Worm (Caenorhabditis elegans) whole organism, L4 larva: ENCODE data around the gene dlc-4.

Experiments
- F10B5.3 ChIP-seq: sonication (generic microtip); optimal IDR thresholded peaks from 2 replicates; lab custom pipeline; 2016; ENCODE audit warnings: mild to moderate bottlenecking, missing genetic modification characterization, missing compliant biosample characterization
- F44E2.7 ChIP-seq: fragments of 200-800 bp; sonication (Bioruptor generic); IDR thresholded peaks from 2 replicates; pipeline ENCODE4 v2.1.2; 2022; ENCODE audit warnings: missing genetic modification characterization, missing compliant biosample characterization
- T26A8.4 ChIP-seq: fragments of 200-800 bp; sonication (Bioruptor generic); IDR thresholded peaks from 2 replicates; pipeline ENCODE4 v1.3.6; 2022; ENCODE audit warnings: missing genetic modification characterization, missing compliant biosample characterization
- ZK546.5 ChIP-seq, 2 experiments: sonication (generic microtip); optimal IDR thresholded peaks; 2 replicates each; lab custom pipeline; 2017; ENCODE audit warnings: missing biosample characterization in 2 of 2, missing genetic modification characterization in 2 of 2
- aha-1 ChIP-seq: fragments of 150-350 bp; peaks from one replicate; lab custom pipeline; 2014; ENCODE audit warnings: missing biosample characterization, missing genetic modification characterization
- aly-2 ChIP-seq: sonication (generic microtip); optimal IDR thresholded peaks from 2 replicates; lab custom pipeline; 2018; ENCODE audit warnings: missing biosample characterization, missing genetic modification characterization
- ama-1 ChIP-seq: fragments of 150-350 bp; optimal IDR thresholded peaks from 2 replicates; lab custom pipeline; 2014; ENCODE audit warnings: inconsistent platforms, mixed read lengths
- arid-1 ChIP-seq: fragments of 200-800 bp; sonication (Bioruptor generic); conservative IDR thresholded peaks from 2 replicates; pipeline ENCODE4 v1.3.6; 2022; ENCODE audit warnings: missing genetic modification reagents, missing genetic modification characterization, missing compliant biosample characterization
- ceh-28 ChIP-seq: fragments of 150-350 bp; optimal IDR thresholded peaks from 2 replicates; lab custom pipeline; 2014; ENCODE audit warnings: missing biosample characterization, missing genetic modification reagents, missing genetic modification characterization
- ceh-44 ChIP-seq: fragments of 200-800 bp; sonication (Bioruptor generic); IDR thresholded peaks from 2 replicates; pipeline ENCODE4 v1.3.6; 2022; ENCODE audit warnings: missing genetic modification reagents, missing genetic modification characterization, missing compliant biosample characterization
- cey-2 ChIP-seq: sonication (generic microtip); optimal IDR thresholded peaks from 3 replicates; lab custom pipeline; 2017; ENCODE audit warnings: missing genetic modification characterization, mild to moderate bottlenecking, missing compliant biosample characterization, antibody characterized with exemption, borderline replicate concordance; ENCODE audit not compliant: insufficient read depth
- ctbp-1 ChIP-seq: fragments of 200-800 bp; sonication (Bioruptor generic); IDR thresholded peaks from 2 replicates; pipeline ENCODE4 v1.3.6; 2022; ENCODE audit warnings: missing genetic modification reagents, missing genetic modification characterization, missing compliant biosample characterization
- daf-16 ChIP-seq, 3 experiments: sonication (generic microtip); optimal IDR thresholded peaks; 2 replicates each; lab custom pipeline; 2016 to 2017; ENCODE audit warnings: missing genetic modification characterization in 3 of 3, missing genetic modification reagents in 3 of 3, mild to moderate bottlenecking in 2 of 3, missing compliant biosample characterization in 2 of 3, missing biosample characterization in 1 of 3, moderate library complexity in 1 of 3
- daf-8 ChIP-seq: fragments of 200-800 bp; sonication (Bioruptor generic); IDR thresholded peaks from 2 replicates; pipeline ENCODE4 v1.3.6; 2022; ENCODE audit warnings: missing genetic modification characterization, missing compliant biosample characterization
- dmd-6 ChIP-seq: fragments of 200-800 bp; sonication (Bioruptor generic); IDR thresholded peaks from 2 replicates; pipeline ENCODE4 v1.3.6; 2022; ENCODE audit warnings: missing genetic modification reagents, missing genetic modification characterization, missing compliant biosample characterization
- duxl-1 ChIP-seq: sonication (generic microtip); optimal IDR thresholded peaks from 2 replicates; lab custom pipeline; 2016; ENCODE audit warnings: mild to moderate bottlenecking, missing genetic modification characterization, moderate library complexity, missing compliant biosample characterization; ENCODE audit not compliant: poor library complexity
- egl-43 ChIP-seq: fragments of 200-800 bp; sonication (Bioruptor generic); IDR thresholded peaks from 2 replicates; pipeline ENCODE4 v1.3.6; 2022; ENCODE audit warnings: missing genetic modification reagents, missing genetic modification characterization, missing compliant biosample characterization
- fos-1 ChIP-seq: fragments of 150-350 bp; optimal IDR thresholded peaks from 2 replicates; lab custom pipeline; 2014; ENCODE audit warnings: missing biosample characterization, missing genetic modification characterization
- gei-8 ChIP-seq: fragments of 200-800 bp; sonication (Bioruptor generic); optimal IDR thresholded peaks from 2 replicates; lab custom pipeline; 2018; ENCODE audit warnings: mild to moderate bottlenecking, missing genetic modification characterization, missing compliant biosample characterization
- hlh-11 ChIP-seq: fragments of 200-800 bp; sonication (Bioruptor generic); optimal IDR thresholded peaks from 2 replicates; lab custom pipeline; 2018; ENCODE audit warnings: mild to moderate bottlenecking, missing genetic modification characterization, missing compliant biosample characterization
- hlh-30 ChIP-seq: sonication (generic microtip); optimal IDR thresholded peaks from 2 replicates; lab custom pipeline; 2017; ENCODE audit warnings: antibody characterized with exemption, mild to moderate bottlenecking, missing genetic modification characterization, missing compliant biosample characterization; ENCODE audit not compliant: insufficient read depth
- hmg-1.1 ChIP-seq: fragments of 200-800 bp; sonication (Bioruptor generic); IDR thresholded peaks from 2 replicates; pipeline ENCODE4 v1.3.6; 2022; ENCODE audit warnings: missing genetic modification reagents, missing genetic modification characterization, missing compliant biosample characterization
- lin-13 ChIP-seq: fragments of 150-350 bp; optimal IDR thresholded peaks from 2 replicates; lab custom pipeline; 2014; ENCODE audit warnings: missing biosample characterization, missing genetic modification reagents, missing genetic modification characterization
- lin-15B ChIP-seq: fragments of 150-350 bp; sonication (generic microtip); optimal IDR thresholded peaks from 3 replicates; lab custom pipeline; 2014; ENCODE audit warnings: missing biosample characterization, missing genetic modification characterization
- lin-39 ChIP-seq: fragments of 150-350 bp; optimal IDR thresholded peaks from 2 replicates; lab custom pipeline; 2014; ENCODE audit warnings: missing biosample characterization, missing genetic modification reagents, missing genetic modification characterization
- lsy-2 ChIP-seq, 2 experiments: fragments of 150-350 bp in 1 of 2; sonication (generic microtip) in 1 of 2; optimal IDR thresholded peaks; 2 replicates each; lab custom pipeline; 2014 to 2017; ENCODE audit warnings: missing biosample characterization in 2 of 2, missing genetic modification characterization in 2 of 2
- madf-5 ChIP-seq, 2 experiments: fragments of 200-800 bp; sonication (Bioruptor generic); IDR thresholded peaks; 2 replicates each; pipeline ENCODE4 v1.3.6; 2022; ENCODE audit warnings: missing compliant biosample characterization in 2 of 2, missing genetic modification characterization in 2 of 2
- madf-9 ChIP-seq: fragments of 200-800 bp; sonication (Bioruptor generic); conservative IDR thresholded peaks from 2 replicates; pipeline ENCODE4 v1.3.6; 2022; ENCODE audit warnings: missing genetic modification reagents, missing genetic modification characterization, missing compliant biosample characterization
- mdl-1 ChIP-seq, 2 experiments: fragments of 150-350 bp in 1 of 2; sonication (generic microtip) in 1 of 2; optimal IDR thresholded peaks; 2 replicates each; lab custom pipeline; 2014 to 2017; ENCODE audit warnings: missing biosample characterization in 2 of 2, missing genetic modification characterization in 2 of 2
- mdt-29 ChIP-seq: fragments of 200-800 bp; sonication (Bioruptor generic); IDR thresholded peaks from 2 replicates; pipeline ENCODE4 v1.3.6; 2022; ENCODE audit warnings: missing genetic modification reagents, missing genetic modification characterization, missing compliant biosample characterization
- mep-1 ChIP-seq: fragments of 150-350 bp; sonication (generic microtip); optimal IDR thresholded peaks from 3 replicates; lab custom pipeline; 2014; ENCODE audit warnings: missing biosample characterization, missing genetic modification characterization
- mes-2 ChIP-seq: sonication (generic microtip); optimal IDR thresholded peaks from 2 replicates; lab custom pipeline; 2016; ENCODE audit warnings: missing genotype, mild to moderate bottlenecking, missing genetic modification characterization, missing compliant biosample characterization; ENCODE audit not compliant: poor library complexity, severe bottlenecking
- mxl-3 ChIP-seq: fragments of 200-800 bp; sonication (Bioruptor generic); optimal IDR thresholded peaks from 2 replicates; lab custom pipeline; 2018; ENCODE audit warnings: mild to moderate bottlenecking, missing genetic modification characterization, missing compliant biosample characterization
- nhr-102 ChIP-seq: sonication (generic microtip); optimal IDR thresholded peaks from 2 replicates; lab custom pipeline; 2016; ENCODE audit warnings: mild to moderate bottlenecking, missing genetic modification characterization, moderate library complexity, missing compliant biosample characterization
- nhr-111 ChIP-seq: fragments of 200-800 bp; sonication (Bioruptor generic); optimal IDR thresholded peaks from 2 replicates; lab custom pipeline; 2018; ENCODE audit warnings: mild to moderate bottlenecking, missing genetic modification characterization, missing compliant biosample characterization
- nhr-25 ChIP-seq: sonication (generic microtip); optimal IDR thresholded peaks from 2 replicates; lab custom pipeline; 2017; ENCODE audit warnings: missing genetic modification characterization, mild to moderate bottlenecking, missing compliant biosample characterization, antibody characterized with exemption, moderate library complexity, borderline replicate concordance; ENCODE audit not compliant: insufficient read depth
- nhr-6 ChIP-seq: fragments of 150-350 bp; optimal IDR thresholded peaks from 2 replicates; lab custom pipeline; 2014; ENCODE audit warnings: missing biosample characterization, missing genetic modification characterization
- pha-4 ChIP-seq, 2 experiments: fragments of 150-350 bp in 1 of 2; fragments of 200-800 bp in 1 of 2; sonication (Bioruptor generic) in 1 of 2; IDR thresholded peaks in 1 of 2; optimal IDR thresholded peaks in 1 of 2; 2 replicates each; pipeline versions ENCODE4 v1.3.6 to Lab custom; 2014 to 2022; ENCODE audit warnings: missing genetic modification characterization in 2 of 2, missing genetic modification reagents in 2 of 2, missing biosample characterization in 1 of 2, missing compliant biosample characterization in 1 of 2
- rbr-2 ChIP-seq: sonication (generic microtip); optimal IDR thresholded peaks from 2 replicates; lab custom pipeline; 2016; ENCODE audit warnings: missing genotype, missing genetic modification characterization, missing compliant biosample characterization
- set-16 ChIP-seq: fragments of 200-800 bp; sonication (Bioruptor generic); IDR thresholded peaks from 2 replicates; pipeline ENCODE4 v1.3.6; 2022; ENCODE audit warnings: missing genetic modification reagents, missing genetic modification characterization, missing compliant biosample characterization
- spr-3 ChIP-seq: fragments of 200-800 bp; sonication (Bioruptor generic); optimal IDR thresholded peaks from 2 replicates; lab custom pipeline; 2018; ENCODE audit warnings: mild to moderate bottlenecking, missing genetic modification characterization, missing compliant biosample characterization
- unc-39 ChIP-seq: sonication (generic microtip); optimal IDR thresholded peaks from 2 replicates; lab custom pipeline; 2017; ENCODE audit warnings: missing biosample characterization, missing genetic modification characterization
- unc-62 ChIP-seq, 3 experiments: fragments of 150-350 bp in 1 of 3; sonication (generic microtip); optimal IDR thresholded peaks in 2 of 3; peaks in 1 of 3; 1 replicate in 1 of 3; 2 replicates in 2 of 3; lab custom pipeline; 2014 to 2017; ENCODE audit warnings: missing biosample characterization in 3 of 3, missing genetic modification characterization in 3 of 3, missing genetic modification reagents in 3 of 3, missing genotype in 1 of 3
- zag-1 ChIP-seq: fragments of 150-350 bp; optimal IDR thresholded peaks from 2 replicates; lab custom pipeline; 2014; ENCODE audit warnings: missing biosample characterization, missing genetic modification characterization
- zfp-3 ChIP-seq: fragments of 200-800 bp; sonication (Bioruptor generic); conservative IDR thresholded peaks from 2 replicates; pipeline ENCODE4 v1.3.6; 2022; ENCODE audit warnings: missing genetic modification reagents, missing genetic modification characterization, missing compliant biosample characterization

dlc-4 gene

ce11 chrIV:16489958-16490357 is 46.9 kb downstream of the dlc-4 start (continued):
- peak; percentile 78 for TF ChIP-seq hlh-11 (tag; lab: Kevin White, UChicago)
- peak; percentile 86 for TF ChIP-seq mep-1 (tag; lab: Kevin White, UChicago)
- TF ChIP-seq dmd-6 (GFP tag; lab: Robert Waterston, UW) = peak; percentile 67
- TF ChIP-seq nhr-111 (GFP tag; lab: Kevin White, UChicago) = no peak
- no peak for TF ChIP-seq lin-39
- TF ChIP-seq ceh-44 (GFP tag; lab: Robert Waterston, UW) = no peak
- no peak for TF ChIP-seq daf-16 (GFP tag; optimal IDR thresholded peaks at IDR 0.05; lab: Kevin White, UChicago)
- peak; percentile 18 for TF ChIP-seq daf-16 (tag; optimal IDR thresholded peaks at IDR 0.05; lab: Kevin White, UChicago)
- no peak for TF ChIP-seq daf-8 (GFP tag; lab: Robert Waterston, UW)
- peak; percentile 70 for TF ChIP-seq hlh-30 (tag; lab: Kevin White, UChicago)
- peak; percentile 54 for TF ChIP-seq mxl-3 (GFP tag; lab: Kevin White, UChicago)
- peak; percentile 76 for TF ChIP-seq nhr-25 (tag; lab: Kevin White, UChicago)
- no peak for TF ChIP-seq unc-39 (tag; lab: Kevin White, UChicago)
- TF ChIP-seq egl-43 (GFP tag; lab: Robert Waterston, UW) = 0 out of 2 replicates have a peak, but pooled peaks have one; percentile 36
- peak; percentile 40 for TF ChIP-seq fos-1 (tag; lab: Kevin White, UChicago)
- TF ChIP-seq zag-1 (tag; lab: Kevin White, UChicago) = no peak
- peak; percentile 41 for TF ChIP-seq F10B5.3 (tag; lab: Kevin White, UChicago)
- no peak for TF ChIP-seq madf-5 (GFP tag; IDR thresholded peaks at IDR 0.05; lab: Robert Waterston, UW)
- peak in 1 of 2 experiments; percentile 99 for TF ChIP-seq unc-62 (GFP tag; optimal IDR thresholded peaks at IDR 0.05 in 1 of 2; lab: Kevin White, UChicago)
- TF ChIP-seq unc-62 (tag; optimal IDR thresholded peaks at IDR 0.05; lab: Kevin White, UChicago) = no peak
- TF ChIP-seq aly-2 (tag; lab: Kevin White, UChicago) = no peak
- peak; percentile 38 for TF ChIP-seq ceh-28 (tag; lab: Kevin White, UChicago)
- TF ChIP-seq hmg-1.1 (GFP tag; lab: Robert Waterston, UW) = peak; percentile 29; the same call in 1 of the 2 replicates
- peak; percentile 2 for TF ChIP-seq cey-2 (tag; lab: Kevin White, UChicago)
- TF ChIP-seq set-16 (GFP tag; lab: Robert Waterston, UW) = 0 out of 2 replicates have a peak, but pooled peaks have one; percentile 6
- no peak for TF ChIP-seq lin-15B (tag; lab: Kevin White, UChicago)
- peak; percentile 79 for TF ChIP-seq lin-13 (GFP tag; lab: Kevin White, UChicago)
- no peak for TF ChIP-seq spr-3 (GFP tag; lab: Kevin White, UChicago)
- TF ChIP-seq nhr-6 (tag; lab: Kevin White, UChicago) = peak; percentile 91
- no peak for TF ChIP-seq arid-1 (GFP tag; lab: Robert Waterston, UW)
- peak; percentile 36 for TF ChIP-seq nhr-102
- no peak for TF ChIP-seq mdl-1 (tag; optimal IDR thresholded peaks at IDR 0.05; lab: Kevin White, UChicago)
- peak; percentile 57 for TF ChIP-seq ama-1 (lab: Kevin White, UChicago)
- TF ChIP-seq aha-1 (tag; lab: Kevin White, UChicago) = peak; percentile 86
- no peak for TF ChIP-seq duxl-1 (tag; lab: Kevin White, UChicago)
- no peak for TF ChIP-seq gei-8 (GFP tag; lab: Kevin White, UChicago)
- TF ChIP-seq mdt-29 (GFP tag; lab: Robert Waterston, UW) = no peak
- no peak; the same call in 1 of the 2 replicates for TF ChIP-seq madf-9 (GFP tag; lab: Robert Waterston, UW)
- TF ChIP-seq ZK546.5 (tag; optimal IDR thresholded peaks at IDR 0.05; lab: Kevin White, UChicago) = no peak

- TF ChIP-seq F44E2.7 (GFP tag; lab: Robert Waterston, UW) (no peak), fos-1 (tag; lab: Kevin White, UChicago) (no peak), T26A8.4 (GFP tag; lab: Robert Waterston, UW) (peak; percentile 26; the same call in 1 of the 2 replicates), rbr-2 (peak; percentile 88), hmg-1.1 (GFP tag; lab: Robert Waterston, UW) (peak; percentile 90), daf-16 (GFP tag; optimal IDR thresholded peaks at IDR 0.05; lab: Kevin White, UChicago) (peak in 1 of 2 experiments; percentile 38), daf-16 (tag; optimal IDR thresholded peaks at IDR 0.05; lab: Kevin White, UChicago) (peak; percentile 34), zfp-3 (0 out of 2 replicates have a peak, but pooled peaks have one; percentile 40), pha-4 (GFP tag; IDR thresholded peaks at IDR 0.05; lab: Robert Waterston, UW) (peak; percentile 59; the same call in 1 of the 2 replicates), pha-4 (tag; optimal IDR thresholded peaks at IDR 0.05; lab: Kevin White, UChicago) (no peak), lin-13 (GFP tag; lab: Kevin White, UChicago) (peak; percentile 85), lsy-2 (tag; optimal IDR thresholded peaks at IDR 0.05; lab: Kevin White, UChicago) (peak; percentile 62 to 67), dmd-6 (GFP tag; lab: Robert Waterston, UW) (peak; percentile 52), ctbp-1 (GFP tag; lab: Robert Waterston, UW) (peak; percentile 81), mes-2 (tag; lab: Kevin White, UChicago) (peak; percentile 66), mxl-3 (GFP tag; lab: Kevin White, UChicago) (peak; percentile 55)
Observed at ce11 chrIV:16491411-16492036, 48.5 kb downstream of the dlc-4 start.
